Worm (Caenorhabditis elegans) whole organism, L3 larva: ENCODE results near the gene set-15.

Source experiments
- R02D3.7 ChIP-seq: fragments of 150-350 bp; optimal IDR thresholded peaks from 2 replicates; lab custom pipeline; 2014; ENCODE audit warnings: missing biosample characterization, missing genetic modification characterization
- ZK546.5 ChIP-seq: sonication (generic microtip); optimal IDR thresholded peaks from 2 replicates; lab custom pipeline; 2017; ENCODE audit warnings: missing biosample characterization, missing genetic modification characterization
- aly-2 ChIP-seq: fragments of 150-350 bp; optimal IDR thresholded peaks from 2 replicates; lab custom pipeline; 2014; ENCODE audit warnings: missing biosample characterization, missing genetic modification characterization
- ama-1 ChIP-seq: fragments of 150-350 bp; optimal IDR thresholded peaks from 2 replicates; lab custom pipeline; 2018
- ceh-16 ChIP-seq: sonication (generic microtip); optimal IDR thresholded peaks from 2 replicates; lab custom pipeline; 2017; ENCODE audit warnings: missing biosample characterization, missing genetic modification characterization
- ceh-28 ChIP-seq: fragments of 150-350 bp; optimal IDR thresholded peaks from 2 replicates; lab custom pipeline; 2014; ENCODE audit warnings: missing biosample characterization, missing genetic modification reagents, missing genetic modification characterization
- ceh-9 ChIP-seq: sonication (generic microtip); optimal IDR thresholded peaks from 2 replicates; lab custom pipeline; 2018; ENCODE audit warnings: missing biosample characterization, missing genetic modification characterization
- daf-12 ChIP-seq: fragments of 150-350 bp; optimal IDR thresholded peaks from 2 replicates; lab custom pipeline; 2014; ENCODE audit warnings: missing biosample characterization, missing genetic modification reagents, missing genetic modification characterization
- egl-27 ChIP-seq: sonication (generic microtip); optimal IDR thresholded peaks from 4 replicates; lab custom pipeline; 2017; ENCODE audit warnings: missing biosample characterization, missing genetic modification reagents, missing genetic modification characterization
- egl-5 ChIP-seq: fragments of 150-350 bp; optimal IDR thresholded peaks from 2 replicates; lab custom pipeline; 2017; ENCODE audit warnings: missing biosample characterization, missing genetic modification reagents, missing genetic modification characterization, inconsistent platforms
- elt-2 ChIP-seq: sonication (generic microtip); optimal IDR thresholded peaks from 2 replicates; lab custom pipeline; 2016; ENCODE audit warnings: missing genetic modification reagents, mild to moderate bottlenecking, missing genetic modification characterization, missing compliant biosample characterization
- elt-3 ChIP-seq, 3 experiments: fragments of 150-350 bp in 1 of 3; sonication (generic microtip) in 2 of 3; optimal IDR thresholded peaks; 2 replicates in 2 of 3; 4 replicates in 1 of 3; lab custom pipeline; 2014 to 2017; ENCODE audit warnings: missing biosample characterization in 3 of 3, missing genetic modification characterization in 3 of 3
- eor-1 ChIP-seq, 2 experiments: fragments of 150-350 bp; optimal IDR thresholded peaks; 2 replicates each; lab custom pipeline; 2014 to 2018; ENCODE audit warnings: missing biosample characterization in 2 of 2, missing genetic modification characterization in 2 of 2
- fkh-10 ChIP-seq: sonication (generic microtip); optimal IDR thresholded peaks from 2 replicates; lab custom pipeline; 2017; ENCODE audit warnings: missing biosample characterization, missing genetic modification reagents, missing genetic modification characterization
- fkh-2 ChIP-seq: fragments of 150-350 bp; optimal IDR thresholded peaks from 2 replicates; lab custom pipeline; 2014; ENCODE audit warnings: missing biosample characterization, missing genetic modification reagents, missing genetic modification characterization
- fos-1 ChIP-seq: fragments of 150-350 bp; optimal IDR thresholded peaks from 2 replicates; lab custom pipeline; 2014; ENCODE audit warnings: missing biosample characterization, missing genetic modification characterization
- hmg-11 ChIP-seq: sonication (generic microtip); optimal IDR thresholded peaks from 2 replicates; lab custom pipeline; 2016; ENCODE audit warnings: missing genetic modification characterization, missing compliant biosample characterization
- jun-1 ChIP-seq: fragments of 150-350 bp; optimal IDR thresholded peaks from 2 replicates; lab custom pipeline; 2014; ENCODE audit warnings: missing biosample characterization, missing genetic modification reagents, missing genetic modification characterization
- lin-15B ChIP-seq: fragments of 150-350 bp; optimal IDR thresholded peaks from 2 replicates; lab custom pipeline; 2014; ENCODE audit warnings: missing biosample characterization, missing genetic modification characterization
- lin-39 ChIP-seq: fragments of 150-350 bp; optimal IDR thresholded peaks from 2 replicates; lab custom pipeline; 2018; ENCODE audit warnings: missing biosample characterization, missing genetic modification reagents, missing genetic modification characterization
- mdl-1 ChIP-seq: fragments of 150-350 bp; optimal IDR thresholded peaks from 2 replicates; lab custom pipeline; 2014; ENCODE audit warnings: missing biosample characterization, missing genetic modification characterization
- mml-1 ChIP-seq: fragments of 150-350 bp; sonication (generic microtip); optimal IDR thresholded peaks from 3 replicates; lab custom pipeline; 2014; ENCODE audit warnings: missing biosample characterization, missing genetic modification characterization
- nfya-1 ChIP-seq: sonication (generic microtip); optimal IDR thresholded peaks from 2 replicates; lab custom pipeline; 2017; ENCODE audit warnings: missing genetic modification characterization, mild to moderate bottlenecking, missing compliant biosample characterization, antibody characterized with exemption, moderate library complexity; ENCODE audit not compliant: insufficient read depth
- nhr-23 ChIP-seq: fragments of 150-350 bp; optimal IDR thresholded peaks from 2 replicates; lab custom pipeline; 2014; ENCODE audit warnings: missing biosample characterization, missing genetic modification reagents, missing genetic modification characterization
- nhr-237 ChIP-seq: fragments of 150-350 bp; optimal IDR thresholded peaks from 2 replicates; lab custom pipeline; 2014; ENCODE audit warnings: missing biosample characterization, missing genetic modification characterization
- nhr-25 ChIP-seq: sonication (generic microtip); optimal IDR thresholded peaks from 2 replicates; lab custom pipeline; 2017; ENCODE audit warnings: missing biosample characterization, missing genetic modification characterization
- nhr-28 ChIP-seq: fragments of 150-350 bp; optimal IDR thresholded peaks from 2 replicates; lab custom pipeline; 2014; ENCODE audit warnings: missing biosample characterization, missing genetic modification characterization
- nhr-43 ChIP-seq: sonication (generic microtip); optimal IDR thresholded peaks from 2 replicates; lab custom pipeline; 2016; ENCODE audit warnings: mild to moderate bottlenecking, missing genetic modification characterization, missing compliant biosample characterization; ENCODE audit not compliant: poor library complexity, severe bottlenecking
- nhr-67 ChIP-seq: fragments of 150-350 bp; optimal IDR thresholded peaks from 2 replicates; lab custom pipeline; 2014; ENCODE audit warnings: missing biosample characterization, missing genetic modification characterization
- nhr-76 ChIP-seq: fragments of 150-350 bp; sonication (generic microtip); optimal IDR thresholded peaks from 5 replicates; lab custom pipeline; 2014; ENCODE audit warnings: missing biosample characterization, missing genetic modification characterization
- nhr-77 ChIP-seq: fragments of 150-350 bp; optimal IDR thresholded peaks from 2 replicates; lab custom pipeline; 2014; ENCODE audit warnings: missing biosample characterization, missing genetic modification characterization
- pha-4 ChIP-seq: fragments of 150-350 bp; optimal IDR thresholded peaks from 2 replicates; lab custom pipeline; 2014; ENCODE audit warnings: missing biosample characterization, missing genetic modification reagents, missing genetic modification characterization
- pqm-1 ChIP-seq: fragments of 150-350 bp; optimal IDR thresholded peaks from 2 replicates; lab custom pipeline; 2017; ENCODE audit warnings: missing biosample characterization, missing genetic modification characterization, inconsistent platforms
- sea-2 ChIP-seq: fragments of 150-350 bp; sonication (generic microtip); optimal IDR thresholded peaks from 4 replicates; lab custom pipeline; 2014; ENCODE audit warnings: missing biosample characterization, missing genetic modification reagents, missing genetic modification characterization
- skn-1 ChIP-seq: fragments of 150-350 bp; optimal IDR thresholded peaks from 2 replicates; lab custom pipeline; 2014; ENCODE audit warnings: missing biosample characterization, missing genetic modification characterization
- snpc-4 ChIP-seq: fragments of 150-350 bp; optimal IDR thresholded peaks from 2 replicates; lab custom pipeline; 2014; ENCODE audit warnings: missing biosample characterization, missing genetic modification characterization
- unc-39 ChIP-seq: sonication (generic microtip); optimal IDR thresholded peaks from 4 replicates; lab custom pipeline; 2017; ENCODE audit warnings: missing biosample characterization, missing genetic modification characterization
- unc-62 ChIP-seq: fragments of 150-350 bp; sonication (generic microtip); optimal IDR thresholded peaks from 4 replicates; lab custom pipeline; 2014; ENCODE audit warnings: missing biosample characterization, missing genetic modification reagents, missing genetic modification characterization
- ztf-11 ChIP-seq: fragments of 150-350 bp; optimal IDR thresholded peaks from 2 replicates; lab custom pipeline; 2014; ENCODE audit warnings: missing biosample characterization, missing genetic modification characterization

set-15 gene

DNA sequence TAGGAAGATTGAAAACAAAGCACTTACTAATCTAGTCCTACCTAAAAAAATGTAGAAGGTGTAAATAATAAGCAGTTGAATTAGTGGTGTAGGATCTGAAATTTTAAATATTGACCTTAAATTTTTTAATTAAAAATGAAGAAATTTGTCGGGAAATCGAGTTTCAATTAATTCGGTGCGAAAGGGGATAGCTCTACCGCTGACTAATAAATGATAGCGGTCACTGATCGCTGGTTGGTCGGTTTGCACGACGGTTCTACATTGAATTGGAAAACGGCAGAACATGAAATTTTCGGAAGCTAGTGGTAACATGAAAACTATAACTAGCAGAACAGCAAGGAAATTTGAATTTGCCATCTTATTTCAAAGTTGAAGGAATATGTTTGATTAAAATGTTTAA, at the start of gene set-15:
TSS of gene set-15 (minus strand) at position 101 of the 400 bp plus-strand sequence.
- TF ChIP-seq mml-1, result no peak
- TF ChIP-seq pqm-1 (tag; lab: Kevin White, UChicago), result no peak
- TF ChIP-seq fos-1 (tag; lab: Kevin White, UChicago), result no peak
- no peak for TF ChIP-seq eor-1 (tag; optimal IDR thresholded peaks at IDR 0.05; lab: Kevin White, UChicago)
- no peak for TF ChIP-seq egl-27 (tag; lab: Kevin White, UChicago)
- no peak for TF ChIP-seq lin-39 (tag; lab: Kevin White, UChicago)
- no peak for TF ChIP-seq nhr-237 (tag; lab: Kevin White, UChicago)
- no peak for TF ChIP-seq ceh-16 (tag; lab: Kevin White, UChicago)
- TF ChIP-seq jun-1, result no peak
- TF ChIP-seq unc-62 (GFP tag; lab: Kevin White, UChicago), result no peak
- TF ChIP-seq sea-2 (GFP tag; lab: Kevin White, UChicago), result no peak
- TF ChIP-seq skn-1, result no peak
- TF ChIP-seq nhr-43 (tag; lab: Kevin White, UChicago), result no peak
- TF ChIP-seq egl-5 (tag; lab: Kevin White, UChicago), result no peak
- TF ChIP-seq daf-12, result no peak
- TF ChIP-seq ZK546.5 (tag; lab: Kevin White, UChicago), result no peak
- no peak for TF ChIP-seq unc-39
- TF ChIP-seq lin-15B, result no peak
- TF ChIP-seq nfya-1 (tag; lab: Kevin White, UChicago), result no peak
- no peak for TF ChIP-seq snpc-4 (tag; lab: Kevin White, UChicago)

- TF ChIP-seq hmg-11, result no peak
- no peak for TF ChIP-seq fkh-10 (GFP tag; lab: Kevin White, UChicago)
- no peak for TF ChIP-seq pha-4 (tag; lab: Kevin White, UChicago)
- no peak for TF ChIP-seq unc-62 (GFP tag; lab: Kevin White, UChicago)
- TF ChIP-seq mml-1, result no peak
- TF ChIP-seq nhr-28, result no peak
- TF ChIP-seq nhr-237 (tag; lab: Kevin White, UChicago), result no peak
- no peak for TF ChIP-seq mdl-1 (tag; lab: Kevin White, UChicago)
- TF ChIP-seq nhr-23, result no peak
- TF ChIP-seq ceh-9 (tag; lab: Kevin White, UChicago), result no peak
- TF ChIP-seq eor-1 (tag; optimal IDR thresholded peaks at IDR 0.05; lab: Kevin White, UChicago), result no peak
- TF ChIP-seq nhr-43 (tag; lab: Kevin White, UChicago), result no peak
- TF ChIP-seq nhr-25 (tag; lab: Kevin White, UChicago), result no peak
- no peak for TF ChIP-seq nhr-67 (tag; lab: Kevin White, UChicago)
- TF ChIP-seq nhr-77 (tag; lab: Kevin White, UChicago), result no peak
- TF ChIP-seq, all 47 proteins: peak for 0
These were observed 49.6 kb upstream of the set-15 start for ce11 chrIV:4829641-4830040.

DNA sequence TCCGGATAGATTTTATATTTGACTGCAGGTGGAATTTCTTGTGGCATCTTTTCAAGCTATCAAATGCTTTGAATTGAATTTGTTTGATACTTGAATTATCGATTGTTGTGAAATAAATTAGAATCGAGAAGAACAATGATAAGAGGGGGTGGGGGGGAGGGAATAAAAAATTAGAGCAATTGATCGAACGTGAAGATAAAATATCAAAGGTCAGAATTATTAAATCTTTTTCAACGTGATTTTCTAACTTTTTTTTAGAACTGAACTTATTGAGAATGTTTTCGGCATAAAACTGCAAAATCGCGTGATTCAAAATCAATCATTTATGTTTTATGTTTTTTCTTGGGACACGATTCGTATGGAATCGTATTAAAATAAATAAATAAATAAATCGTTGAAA, 47.2 kb upstream of the set-15 start, which contains the start of gene mpz-4:
TSS of gene mpz-4 (minus strand) at position 101 of the 400 bp plus-strand sequence.
- TF ChIP-seq R02D3.7 (tag; lab: Kevin White, UChicago), result no peak
- TF ChIP-seq nhr-76 (tag; lab: Kevin White, UChicago), result no peak
- TF ChIP-seq ZK546.5 (tag; lab: Kevin White, UChicago), result no peak
- TF ChIP-seq nhr-23, result no peak
- no peak for TF ChIP-seq ztf-11
- TF ChIP-seq elt-3 (tag; optimal IDR thresholded peaks at IDR 0.05; lab: Kevin White, UChicago), result no peak
- TF ChIP-seq ama-1 (lab: Kevin White, UChicago), result no peak
- no peak for TF ChIP-seq ceh-9 (tag; lab: Kevin White, UChicago)
- no peak for TF ChIP-seq ceh-28
- no peak for TF ChIP-seq mdl-1 (tag; lab: Kevin White, UChicago)
- TF ChIP-seq unc-39, result no peak
- TF ChIP-seq elt-2 (tag; lab: Kevin White, UChicago), result no peak
- no peak for TF ChIP-seq mml-1
- TF ChIP-seq nhr-67 (tag; lab: Kevin White, UChicago), result no peak
- TF ChIP-seq egl-27 (tag; lab: Kevin White, UChicago), result no peak
- TF ChIP-seq fkh-2 (tag; lab: Kevin White, UChicago), result no peak
- no peak for TF ChIP-seq aly-2 (tag; lab: Kevin White, UChicago)
- no peak for TF ChIP-seq nhr-25 (tag; lab: Kevin White, UChicago)
- no peak for TF ChIP-seq ceh-16 (tag; lab: Kevin White, UChicago)
